Worm (Caenorhabditis elegans) whole organism, L2 larva: ENCODE results near the gene K03A11.6.

Experiments used
- C34F6.9 ChIP-seq: fragments of 150-350 bp; optimal IDR thresholded peaks from 2 replicates; lab custom pipeline; 2014; ENCODE audit warnings: missing biosample characterization, missing genetic modification characterization
- Y55F3AM.14 ChIP-seq: fragments of 200-800 bp; sonication (Bioruptor generic); optimal IDR thresholded peaks from 2 replicates; lab custom pipeline; 2018; ENCODE audit warnings: mild to moderate bottlenecking, missing genetic modification characterization, missing compliant biosample characterization
- aly-2 ChIP-seq: fragments of 150-350 bp; optimal IDR thresholded peaks from 2 replicates; lab custom pipeline; 2014; ENCODE audit warnings: missing biosample characterization, missing genetic modification characterization
- crh-2 ChIP-seq: sonication (generic microtip); optimal IDR thresholded peaks from 2 replicates; lab custom pipeline; 2017; ENCODE audit warnings: missing biosample characterization, missing genetic modification characterization
- fos-1 ChIP-seq: fragments of 150-350 bp; optimal IDR thresholded peaks from 2 replicates; lab custom pipeline; 2014; ENCODE audit warnings: missing biosample characterization, missing genetic modification characterization
- lsy-2 ChIP-seq, 2 experiments: fragments of 150-350 bp in 1 of 2; sonication (generic microtip) in 1 of 2; optimal IDR thresholded peaks; 2 replicates each; lab custom pipeline; 2014 to 2017; ENCODE audit warnings: missing biosample characterization in 2 of 2, missing genetic modification characterization in 2 of 2
- mbf-1 ChIP-seq: sonication (generic microtip); optimal IDR thresholded peaks from 2 replicates; lab custom pipeline; 2017; ENCODE audit warnings: missing biosample characterization, missing genetic modification characterization
- nhr-10 ChIP-seq: sonication (generic microtip); optimal IDR thresholded peaks from 2 replicates; lab custom pipeline; 2017; ENCODE audit warnings: missing biosample characterization, missing genetic modification characterization
- nhr-129 ChIP-seq: fragments of 150-350 bp; optimal IDR thresholded peaks from 2 replicates; lab custom pipeline; 2014; ENCODE audit warnings: missing biosample characterization, missing genetic modification characterization
- nhr-23 ChIP-seq: fragments of 150-350 bp; optimal IDR thresholded peaks from 2 replicates; lab custom pipeline; 2014; ENCODE audit warnings: missing biosample characterization, missing genetic modification reagents, missing genetic modification characterization
- sem-4 ChIP-seq: fragments of 150-350 bp; optimal IDR thresholded peaks from 2 replicates; lab custom pipeline; 2014; ENCODE audit warnings: missing biosample characterization, missing genetic modification reagents, missing genetic modification characterization
- skn-1 ChIP-seq: sonication (generic microtip); optimal IDR thresholded peaks from 2 replicates; lab custom pipeline; 2017; ENCODE audit warnings: missing biosample characterization, missing genetic modification characterization
- sma-3 ChIP-seq: sonication (generic microtip); optimal IDR thresholded peaks from 2 replicates; lab custom pipeline; 2016; ENCODE audit warnings: missing genetic modification reagents, missing genetic modification characterization, missing compliant biosample characterization
- sma-9 ChIP-seq, 2 experiments: fragments of 150-350 bp in 1 of 2; sonication (generic microtip) in 1 of 2; optimal IDR thresholded peaks; 2 replicates each; lab custom pipeline; 2014 to 2016; ENCODE audit warnings: missing genetic modification characterization in 2 of 2, mild to moderate bottlenecking in 1 of 2, missing biosample characterization in 1 of 2, missing compliant biosample characterization in 1 of 2, missing genetic modification reagents in 1 of 2, moderate library complexity in 1 of 2
- unc-55 ChIP-seq: fragments of 150-350 bp; sonication (generic microtip); optimal IDR thresholded peaks from 3 replicates; lab custom pipeline; 2014; ENCODE audit warnings: missing biosample characterization, missing genetic modification reagents, missing genetic modification characterization
- zag-1 ChIP-seq: fragments of 150-350 bp; optimal IDR thresholded peaks from 2 replicates; lab custom pipeline; 2014; ENCODE audit warnings: missing biosample characterization, missing genetic modification characterization

Gene K03A11.6

ce11 chrX:13106177-13106761 lies 50.6 kb downstream of the K03A11.6 start:
- TF ChIP-seq aly-2 (tag; lab: Kevin White, UChicago) (no peak), sem-4 (tag; lab: Kevin White, UChicago) (no peak), nhr-10 (no peak), Y55F3AM.14 (GFP tag; lab: Kevin White, UChicago) (no peak), sma-9 (GFP tag; optimal IDR thresholded peaks at IDR 0.05; lab: Kevin White, UChicago) (peak; percentile 7), sma-9 (tag; optimal IDR thresholded peaks at IDR 0.05; lab: Kevin White, UChicago) (no peak), crh-2 (peak; percentile 12), nhr-129 (peak; percentile 69), lsy-2 (tag; optimal IDR thresholded peaks at IDR 0.05; lab: Kevin White, UChicago) (peak in 1 of 2 experiments; percentile 43), C34F6.9 (tag; lab: Kevin White, UChicago) (no peak), sma-3 (GFP tag; lab: Kevin White, UChicago) (no peak), mbf-1 (no peak), zag-1 (tag; lab: Kevin White, UChicago) (no peak), skn-1 (no peak), nhr-23 (no peak), unc-55 (no peak), fos-1 (tag; lab: Kevin White, UChicago) (peak; percentile 25)
